Fruit fly (Drosophila melanogaster): ENCODE results near the gene CG12795.

DNA sequence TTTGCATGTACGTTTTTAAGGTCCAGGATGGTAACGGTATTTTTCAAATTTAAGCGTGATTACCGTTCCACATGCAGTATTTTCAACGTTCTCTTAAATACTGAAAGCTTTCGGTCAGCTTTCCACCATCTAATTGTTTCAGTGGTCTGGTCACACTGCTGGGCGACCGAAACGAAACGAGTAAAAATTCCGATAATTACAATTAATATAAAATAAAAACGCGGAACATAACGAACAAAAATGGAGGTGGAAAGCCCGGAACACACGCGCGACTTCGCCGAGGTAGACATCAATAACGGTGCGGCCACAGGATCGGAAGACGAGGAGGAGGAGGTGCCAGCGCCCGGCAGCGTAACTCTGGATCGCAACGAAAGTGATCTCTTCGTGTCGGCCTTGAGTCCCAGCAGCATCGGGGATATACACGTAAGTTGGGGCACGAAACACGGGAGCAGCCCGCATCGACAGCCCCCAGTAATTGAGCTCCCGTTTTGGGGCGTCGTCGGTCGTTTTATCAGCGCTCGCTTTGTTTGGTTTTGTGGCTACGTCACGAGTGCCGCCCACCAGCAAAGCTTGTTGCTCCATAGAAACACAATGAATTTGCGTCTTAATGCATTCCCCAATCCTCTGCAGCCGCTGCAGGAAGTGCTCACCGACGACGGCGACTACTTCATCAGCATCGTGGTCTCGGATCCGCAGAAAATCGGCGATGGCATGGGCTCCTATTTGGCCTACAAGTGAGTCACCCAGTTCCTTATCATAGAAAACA is 2.5 kb upstream of the CG12795 start, which contains the start of gene Snx1:
- TF ChIP-seq CG8478 (optimal IDR thresholded peaks at IDR 0.05) (no peak), CTCF (optimal IDR thresholded peaks at IDR 0.05) (no peak)
